Fruit fly (Drosophila melanogaster) whole organism, wandering third instar larva: ENCODE data around the gene CG31804.

Experiments used
- Abd-B ChIP-seq: fragments of >200 bp; optimal IDR thresholded peaks from 2 replicates; lab custom pipeline; 2017; ENCODE audit warnings: missing biosample characterization, missing genetic modification characterization
- CG32264 ChIP-seq: fragments of 200-800 bp; sonication (Bioruptor generic); optimal IDR thresholded peaks from 2 replicates; lab custom pipeline; 2016; ENCODE audit warnings: missing biosample characterization, missing genetic modification characterization
- CG9705 ChIP-seq: fragments of 200-800 bp; sonication (Bioruptor generic); optimal IDR thresholded peaks from 2 replicates; lab custom pipeline; 2018; ENCODE audit warnings: missing biosample characterization, mild to moderate bottlenecking, missing genetic modification characterization
- Dfd ChIP-seq: fragments of >200 bp; optimal IDR thresholded peaks from 2 replicates; lab custom pipeline; 2017; ENCODE audit warnings: missing biosample characterization, missing genetic modification characterization
- Dif ChIP-seq: fragments of 200-275, 200-300 bp; sonication (Bioruptor generic); optimal IDR thresholded peaks from 2 replicates; lab custom pipeline; 2018; ENCODE audit warnings: missing biosample characterization, missing genetic modification characterization; ENCODE audit not compliant: partially characterized antibody
- HLH106 ChIP-seq: fragments of 200-800 bp; optimal IDR thresholded peaks from 3 replicates; lab custom pipeline; 2019; ENCODE audit warnings: missing biosample characterization, mild to moderate bottlenecking, missing genetic modification characterization, moderate library complexity
- Hnf4 ChIP-seq: fragments of 200-800 bp; sonication (Bioruptor generic); optimal IDR thresholded peaks from 2 replicates; lab custom pipeline; 2016; ENCODE audit warnings: missing biosample characterization, mild to moderate bottlenecking, missing genetic modification characterization
- Hr83 ChIP-seq: fragments of 200-300 bp; sonication (Bioruptor generic); optimal IDR thresholded peaks from 2 replicates; lab custom pipeline; 2016; ENCODE audit warnings: missing biosample characterization, mild to moderate bottlenecking, missing genetic modification characterization, moderate library complexity; ENCODE audit not compliant: poor library complexity, severe bottlenecking
- Jra ChIP-seq: sonication (Bioruptor generic); optimal IDR thresholded peaks from 2 replicates; lab custom pipeline; 2016; ENCODE audit warnings: missing biosample characterization, missing genetic modification characterization
- Mio ChIP-seq: sonication (Bioruptor generic); optimal IDR thresholded peaks from 2 replicates; lab custom pipeline; 2016; ENCODE audit warnings: missing biosample characterization, missing genetic modification characterization
- Myc ChIP-seq: fragments of >200 bp; optimal IDR thresholded peaks from 2 replicates; lab custom pipeline; 2017
- N ChIP-seq: fragments of >200 bp; optimal IDR thresholded peaks from 2 replicates; lab custom pipeline; 2018; ENCODE audit warnings: missing biosample characterization, missing external identifiers, missing genetic modification characterization
- OdsH ChIP-seq: fragments of 200-800 bp; sonication (Bioruptor generic); optimal IDR thresholded peaks from 2 replicates; lab custom pipeline; 2016; ENCODE audit warnings: missing biosample characterization, mild to moderate bottlenecking, missing genetic modification characterization
- Sp1 ChIP-seq: fragments of 200-800 bp; sonication (Bioruptor generic); optimal IDR thresholded peaks from 3 replicates; lab custom pipeline; 2019; ENCODE audit warnings: missing biosample characterization, mild to moderate bottlenecking, missing genetic modification characterization, moderate library complexity
- br ChIP-seq: fragments of 200-800 bp; sonication (Bioruptor generic); optimal IDR thresholded peaks from 2 replicates; lab custom pipeline; 2016; ENCODE audit warnings: missing biosample characterization, missing genetic modification characterization
- brk ChIP-seq: fragments of 200-800 bp; sonication (Bioruptor generic); optimal IDR thresholded peaks from 2 replicates; lab custom pipeline; 2016; ENCODE audit warnings: missing biosample characterization, mild to moderate bottlenecking, missing genetic modification characterization
- dl ChIP-seq, 2 experiments: fragments of 175-275, 200-275 bp in 1 of 2; fragments of 200-275 bp in 1 of 2; sonication (Bioruptor generic); optimal IDR thresholded peaks; lab custom pipeline; 2018; ENCODE audit warnings: mild to moderate bottlenecking in 2 of 2, missing biosample characterization in 2 of 2, missing genetic modification characterization in 2 of 2, moderate library complexity in 2 of 2; ENCODE audit not compliant: partially characterized antibody in 2 of 2, insufficient read depth in 1 of 2
- dmrt93B ChIP-seq: fragments of 200-800 bp; sonication (Bioruptor generic); optimal IDR thresholded peaks from 2 replicates; lab custom pipeline; 2018; ENCODE audit warnings: missing biosample characterization, mild to moderate bottlenecking, missing genetic modification characterization
- dsf ChIP-seq: sonication (Bioruptor generic); optimal IDR thresholded peaks from 2 replicates; lab custom pipeline; 2016; ENCODE audit warnings: missing biosample characterization, missing genetic modification characterization, borderline replicate concordance
- ey ChIP-seq: fragments of 200-800 bp; sonication (Bioruptor generic); optimal IDR thresholded peaks from 2 replicates; lab custom pipeline; 2016; ENCODE audit warnings: missing biosample characterization, missing genetic modification characterization
- foxo ChIP-seq, 2 experiments: fragments of 200-800 bp; sonication (Bioruptor generic); optimal IDR thresholded peaks; 2 replicates in 1 of 2; 3 replicates in 1 of 2; lab custom pipeline; 2016 to 2017; ENCODE audit warnings: missing biosample characterization in 2 of 2, missing genetic modification characterization in 2 of 2
- fru ChIP-seq: fragments of 200-800 bp; sonication (Bioruptor generic); optimal IDR thresholded peaks from 3 replicates; lab custom pipeline; 2016; ENCODE audit warnings: missing biosample characterization, mild to moderate bottlenecking, missing genetic modification characterization
- h ChIP-seq: fragments of 200-800 bp; sonication (Bioruptor generic); optimal IDR thresholded peaks from 3 replicates; lab custom pipeline; 2016; ENCODE audit warnings: missing biosample characterization, mild to moderate bottlenecking, missing genetic modification characterization
- jim ChIP-seq: fragments of 175-275, 200-325 bp; sonication (Bioruptor generic); optimal IDR thresholded peaks from 2 replicates; lab custom pipeline; 2016; ENCODE audit warnings: missing biosample characterization, mild to moderate bottlenecking, missing genetic modification characterization
- lola ChIP-seq: fragments of >200 bp; optimal IDR thresholded peaks from 2 replicates; lab custom pipeline; 2017; ENCODE audit warnings: missing biosample characterization, missing genetic modification characterization
- pan ChIP-seq: fragments of >200 bp; optimal IDR thresholded peaks from 2 replicates; lab custom pipeline; 2017
- psq ChIP-seq: fragments of 200-800 bp; sonication (Bioruptor generic); optimal IDR thresholded peaks from 3 replicates; lab custom pipeline; 2017; ENCODE audit warnings: missing biosample characterization, mild to moderate bottlenecking, missing genetic modification characterization, moderate library complexity
- rgr ChIP-seq: fragments of 200-800 bp; sonication (Bioruptor generic); optimal IDR thresholded peaks from 3 replicates; lab custom pipeline; 2016; ENCODE audit warnings: missing biosample characterization, mild to moderate bottlenecking, missing genetic modification characterization
- sv ChIP-seq: fragments of 200-800 bp; sonication (Bioruptor generic); optimal IDR thresholded peaks from 3 replicates; lab custom pipeline; 2016; ENCODE audit warnings: missing biosample characterization, missing genetic modification characterization
- tai ChIP-seq: sonication (Bioruptor generic); optimal IDR thresholded peaks from 2 replicates; lab custom pipeline; 2016; ENCODE audit warnings: missing biosample characterization, missing genetic modification characterization
- woc ChIP-seq: sonication (Bioruptor generic); optimal IDR thresholded peaks from 2 replicates; lab custom pipeline; 2016; ENCODE audit warnings: missing biosample characterization, mild to moderate bottlenecking, missing genetic modification characterization

Gene CG31804

DNA sequence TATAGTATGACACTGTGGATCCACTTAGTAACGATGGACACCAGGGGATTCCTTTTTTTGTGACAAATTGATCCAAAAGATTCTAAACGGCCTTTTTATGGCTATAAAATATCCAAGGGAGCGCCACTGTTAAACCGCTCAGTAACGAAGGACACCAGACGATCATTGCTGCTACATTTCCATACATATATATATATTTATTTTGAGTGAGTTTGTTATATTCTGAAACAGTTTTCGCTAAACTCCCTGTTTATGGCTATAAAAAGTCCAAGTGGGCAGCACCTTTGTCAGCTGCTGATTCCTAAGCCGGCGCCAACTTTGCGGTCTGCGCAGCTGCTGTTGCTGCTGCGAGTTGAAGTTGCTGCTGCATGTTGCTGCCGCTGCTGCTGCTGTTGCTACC, 17.2 kb downstream of the CG31804 start:
- TF ChIP-seq jim: no peak
- TF ChIP-seq psq (GFP tag; lab: Kevin White, UChicago): no peak
- TF ChIP-seq Myc (lab: Kevin White, UChicago): peak; percentile 34

DNA sequence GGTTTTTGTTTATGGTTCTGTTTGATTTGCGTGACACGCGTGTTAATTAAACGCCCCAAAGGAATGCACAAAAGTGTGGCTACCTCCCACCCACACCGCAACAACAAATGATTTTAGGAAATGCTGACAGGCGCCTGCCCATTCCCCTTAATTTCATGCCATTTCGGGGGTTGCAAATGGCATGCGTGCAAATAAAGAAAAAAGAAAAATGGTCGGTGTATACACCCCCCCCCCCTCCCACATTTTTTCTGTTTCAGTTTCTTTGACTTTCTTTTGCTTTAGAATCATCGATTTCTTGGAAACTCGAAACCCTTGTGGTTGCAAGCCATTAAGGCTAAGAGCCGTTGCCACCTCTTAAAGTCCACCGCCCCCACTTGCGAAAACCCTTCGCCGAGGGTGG, 17.8 kb downstream of the CG31804 start:
- TF ChIP-seq jim (no peak), Dfd (GFP tag; lab: Kevin White, UChicago) (peak; percentile 43)

DNA sequence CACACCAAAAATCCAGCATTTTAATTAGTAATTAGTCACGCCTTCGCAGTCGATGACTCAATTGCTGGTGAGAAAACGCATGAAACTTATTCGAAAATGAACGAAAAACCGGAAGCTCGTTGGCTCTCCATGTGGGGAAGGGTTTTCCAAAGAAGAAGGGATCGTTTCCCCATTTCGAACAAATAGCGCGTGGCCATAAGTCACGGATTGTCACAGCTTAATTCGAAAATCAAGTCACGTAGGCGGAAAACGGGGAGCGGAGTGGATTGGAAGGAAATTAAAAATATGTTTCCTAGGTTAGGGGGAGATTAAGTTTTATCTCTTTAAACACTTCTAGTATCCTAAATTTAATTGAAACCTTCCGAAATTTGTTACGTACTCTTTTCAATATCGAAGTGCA, 18.3 kb downstream of the CG31804 start:
- TF ChIP-seq Dfd (GFP tag; lab: Kevin White, UChicago): no peak
- TF ChIP-seq pan: no peak
- TF ChIP-seq dl (GFP tag; optimal IDR thresholded peaks at IDR 0.05; lab: Kevin White, UChicago; ENCODE audit: insufficient read depth in 1 of 2, partially characterized antibody in 2 of 2): no peak
- TF ChIP-seq HLH106 (tag; lab: Kevin White, UChicago): no peak
- no peak for TF ChIP-seq dsf (GFP tag; lab: Kevin White, UChicago)
- TF ChIP-seq h (GFP tag; lab: Kevin White, UChicago): no peak
- no peak for TF ChIP-seq tai
- no peak for TF ChIP-seq Dif
- no peak for TF ChIP-seq lola (GFP tag; lab: Kevin White, UChicago)
- no peak for TF ChIP-seq psq (GFP tag; lab: Kevin White, UChicago)
- no peak for TF ChIP-seq woc
- TF ChIP-seq CG9705: no peak
- TF ChIP-seq Mio (GFP tag; lab: Kevin White, UChicago): no peak
- no peak for TF ChIP-seq Hr83 (GFP tag; lab: Kevin White, UChicago)
- no peak for TF ChIP-seq Hnf4 (GFP tag; lab: Kevin White, UChicago)

DNA sequence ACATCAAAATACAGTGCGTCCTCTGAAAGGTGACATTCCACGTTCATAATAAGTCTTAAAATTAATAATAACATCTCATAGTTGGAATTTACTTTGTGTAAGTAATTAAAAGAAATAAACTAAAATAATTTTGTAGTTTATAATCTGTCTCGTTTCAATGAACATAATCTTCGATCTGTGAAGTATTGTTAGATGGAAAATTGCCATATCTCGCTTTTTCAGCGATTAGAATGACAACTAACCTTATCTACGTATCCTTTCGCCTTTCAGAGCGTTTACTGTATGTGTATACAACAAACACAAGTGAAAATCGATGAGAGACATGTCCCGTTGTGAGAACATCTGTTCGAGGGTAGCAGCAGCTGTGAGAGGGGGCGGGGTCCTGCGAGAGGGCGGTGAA, 19.0 kb downstream of the CG31804 start:
- TF ChIP-seq CG32264 (GFP tag; lab: Kevin White, UChicago) (no peak), OdsH (GFP tag; lab: Kevin White, UChicago) (peak; percentile 24), dl (GFP tag; optimal IDR thresholded peaks at IDR 0.05; lab: Kevin White, UChicago; ENCODE audit: insufficient read depth in 1 of 2, partially characterized antibody in 2 of 2) (no peak), ey (GFP tag; lab: Kevin White, UChicago) (peak; percentile 48), pan (no peak), jim (no peak), Dif (no peak), h (GFP tag; lab: Kevin White, UChicago) (peak; percentile 21), woc (no peak), Jra (peak; percentile 2), br (GFP tag; lab: Kevin White, UChicago) (peak; percentile 7), sv (peak; percentile 28), psq (GFP tag; lab: Kevin White, UChicago) (peak; percentile 17), Abd-B (GFP tag; lab: Kevin White, UChicago) (no peak), N (GFP tag; lab: Kevin White, UChicago) (no peak), Dfd (GFP tag; lab: Kevin White, UChicago) (no peak), HLH106 (tag; lab: Kevin White, UChicago) (peak; percentile 51), foxo (GFP tag; optimal IDR thresholded peaks at IDR 0.05; lab: Kevin White, UChicago) (peak in 1 of 2 experiments; percentile 3), lola (GFP tag; lab: Kevin White, UChicago) (no peak), CG9705 (no peak), brk (peak; percentile 25), Mio (GFP tag; lab: Kevin White, UChicago) (no peak), Sp1 (GFP tag; lab: Kevin White, UChicago) (peak; percentile 48), rgr (GFP tag; lab: Kevin White, UChicago) (peak; percentile 25), Hnf4 (GFP tag; lab: Kevin White, UChicago) (peak; percentile 16), fru (GFP tag; lab: Kevin White, UChicago) (peak; percentile 29)

DNA sequence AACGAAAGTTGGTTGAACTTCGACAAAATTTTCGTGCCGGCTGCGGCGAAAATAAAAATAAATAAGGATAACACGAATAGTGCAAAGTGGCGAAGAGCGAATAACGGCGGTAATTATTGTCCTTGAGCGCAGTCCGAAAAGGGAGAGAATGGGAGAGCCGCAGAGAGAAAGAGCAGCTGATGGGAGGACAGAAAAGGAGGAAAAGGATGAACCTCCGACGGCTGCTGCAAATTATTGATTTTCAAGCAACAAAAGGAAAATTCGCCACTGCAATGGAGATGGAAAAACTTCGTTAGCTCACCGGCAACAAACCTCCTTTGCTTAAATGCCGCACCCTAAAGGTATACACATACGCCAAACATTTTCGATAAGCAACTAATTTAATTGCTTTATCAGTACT, 19.5 kb downstream of the CG31804 start:
- no peak for TF ChIP-seq N (GFP tag; lab: Kevin White, UChicago)
- no peak for TF ChIP-seq Jra
- TF ChIP-seq ey (GFP tag; lab: Kevin White, UChicago): no peak
- no peak for TF ChIP-seq rgr (GFP tag; lab: Kevin White, UChicago)
- TF ChIP-seq woc: no peak
- no peak for TF ChIP-seq dmrt93B (GFP tag; lab: Kevin White, UChicago)
- no peak for TF ChIP-seq Hnf4 (GFP tag; lab: Kevin White, UChicago)
- TF ChIP-seq, all 38 proteins: peak for 0
